Fruit fly (Drosophila melanogaster): Measurements from ENCODE around the gene CG32037.

CG32037 gene

DNA sequence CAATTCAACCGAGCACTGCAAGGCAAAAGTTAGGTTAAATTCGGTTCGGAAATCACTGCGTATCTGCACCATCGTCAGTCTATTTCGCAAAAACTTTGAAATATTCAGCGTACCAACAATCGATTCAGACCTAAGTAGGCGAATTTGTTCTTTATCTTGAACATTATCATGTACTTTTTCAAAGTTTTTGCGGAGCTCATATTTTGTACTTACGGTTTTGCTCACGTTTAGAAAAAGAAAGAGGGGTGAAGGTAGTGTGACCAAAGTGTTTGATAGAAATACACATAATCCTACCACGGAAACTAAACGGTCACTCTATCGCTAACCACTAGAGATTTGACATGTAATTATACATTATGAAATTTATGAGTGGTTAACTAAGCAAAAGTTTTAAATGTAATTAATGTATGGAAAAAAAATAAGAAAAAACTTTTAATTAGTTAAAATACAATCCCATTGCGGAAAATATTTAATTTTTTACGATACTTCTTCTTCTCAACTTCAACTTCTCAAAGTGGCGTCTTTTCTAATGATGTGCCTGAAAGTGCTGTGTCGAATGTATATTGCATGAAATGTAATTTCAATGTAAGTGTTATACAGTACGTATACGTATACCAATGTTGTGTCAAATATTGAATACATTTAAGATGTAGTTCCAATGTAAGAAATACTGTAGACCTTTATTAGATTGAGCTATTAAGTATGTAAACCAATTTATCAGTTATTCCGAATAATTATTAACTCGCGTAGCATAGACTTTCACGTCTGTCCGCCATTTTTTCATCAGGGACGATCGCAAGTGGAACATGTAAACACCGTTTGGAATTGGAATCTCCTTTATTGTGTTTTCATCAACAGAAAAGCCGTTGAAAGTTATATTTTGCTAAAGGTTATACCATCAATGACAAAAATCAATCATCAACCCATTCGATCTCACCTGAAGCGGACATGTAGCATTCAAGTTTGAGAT lies 19.6 kb upstream of the CG32037 start, which contains the start of gene RpS9 (continued):
- TF ChIP-seq Oli (tag; optimal IDR thresholded peaks at IDR 0.05) (no peak), Sin3A (optimal IDR thresholded peaks at IDR 0.05) (no peak), klu (GFP tag; IDR thresholded peaks at IDR 0.05) (no peak), CG11093 (GFP tag; IDR thresholded peaks at IDR 0.05) (no peak), CG2129 (GFP tag; IDR thresholded peaks at IDR 0.05; ENCODE audit: partially characterized antibody) (no peak), CG11085 (GFP tag; IDR thresholded peaks at IDR 0.05) (no peak), GATAe (GFP tag; conservative IDR thresholded peaks at IDR 0.05) (no peak), jing (GFP tag; optimal IDR thresholded peaks at IDR 0.05) (no peak), nau (GFP tag; optimal IDR thresholded peaks at IDR 0.05) (peak; percentile 4), exex (tag; optimal IDR thresholded peaks at IDR 0.05) (peak; percentile 2), Med (GFP tag) (peak; percentile 73), Lpt (GFP tag; optimal IDR thresholded peaks at IDR 0.05) (no peak), gfzf (GFP tag; optimal IDR thresholded peaks at IDR 0.05) (peak; percentile 90), Sox102F (GFP tag; optimal IDR thresholded peaks at IDR 0.05) (no peak), Dip3 (GFP tag; optimal IDR thresholded peaks at IDR 0.05) (no peak), CG9876 (GFP tag; optimal IDR thresholded peaks at IDR 0.05) (no peak), Asciz (GFP tag; optimal IDR thresholded peaks at IDR 0.05) (peak; percentile 22), CG11247 (GFP tag; IDR thresholded peaks at IDR 0.05) (no peak), CG17186 (GFP tag; optimal IDR thresholded peaks at IDR 0.05) (no peak), Antp (GFP tag; optimal IDR thresholded peaks at IDR 0.05) (no peak), onecut (GFP tag; IDR thresholded peaks at IDR 0.05) (no peak), ci (GFP tag; IDR thresholded peaks at IDR 0.05) (peak; percentile 49; the same call in 1 of the 3 replicates), CG7745 (tag; optimal IDR thresholded peaks at IDR 0.05) (peak; percentile 8), D19B (GFP tag; optimal IDR thresholded peaks at IDR 0.05) (no peak), CG1832 (GFP tag; optimal IDR thresholded peaks at IDR 0.05) (no peak), ttk (GFP tag; IDR thresholded peaks at IDR 0.05) (no peak), CG13424 (tag; optimal IDR thresholded peaks at IDR 0.05) (no peak), CG7839 (tag; optimal IDR thresholded peaks at IDR 0.05) (peak; percentile 43), fd3F (GFP tag; optimal IDR thresholded peaks at IDR 0.05) (no peak), bcd (GFP tag; optimal IDR thresholded peaks at IDR 0.05) (peak; percentile 10), ken (GFP tag; IDR thresholded peaks at IDR 0.05) (no peak), sd (tag; optimal IDR thresholded peaks at IDR 0.05) (no peak), Atf6 (GFP tag; IDR thresholded peaks at IDR 0.05) (no peak), zen2 (GFP tag; IDR thresholded peaks at IDR 0.05; ENCODE audit: partially characterized antibody) (no peak), nom (GFP tag; optimal IDR thresholded peaks at IDR 0.05) (peak; percentile 67), CG7556 (GFP tag; optimal IDR thresholded peaks at IDR 0.05) (no peak), Rfx (GFP tag; IDR thresholded peaks at IDR 0.05) (peak; percentile 31; the same call in 1 of the 2 replicates), CG32532 (GFP tag; IDR thresholded peaks at IDR 0.05) (peak; percentile 38; the same call in 1 of the 2 replicates), vnd (GFP tag; IDR thresholded peaks at IDR 0.05; ENCODE audit: partially characterized antibody) (no peak), CG4404 (GFP tag; IDR thresholded peaks at IDR 0.05) (no peak), gro (GFP tag; optimal IDR thresholded peaks at IDR 0.05) (no peak), D19A (tag; optimal IDR thresholded peaks at IDR 0.05) (no peak), CG16815 (GFP tag; optimal IDR thresholded peaks at IDR 0.05) (no peak), Trl (optimal IDR thresholded peaks at IDR 0.05) (no peak), Trl (GFP tag; optimal IDR thresholded peaks at IDR 0.05) (no peak), ATbp (GFP tag; optimal IDR thresholded peaks at IDR 0.05) (peak; percentile 10), grau (tag; optimal IDR thresholded peaks at IDR 0.05) (peak; percentile 37), HHEX (GFP tag; optimal IDR thresholded peaks at IDR 0.05) (peak; percentile 46), gsb-n (tag; optimal IDR thresholded peaks at IDR 0.05) (peak; percentile 11)

All from whole organism, embryonic.